Worm (Caenorhabditis elegans) whole organism, L3 larva: Measurements from ENCODE around the gene F27B10.1.

Source experiments
- ZK546.5 ChIP-seq: sonication (generic microtip); optimal IDR thresholded peaks from 2 replicates; lab custom pipeline; 2017; ENCODE audit warnings: missing biosample characterization, missing genetic modification characterization
- aly-2 ChIP-seq: fragments of 150-350 bp; optimal IDR thresholded peaks from 2 replicates; lab custom pipeline; 2014; ENCODE audit warnings: missing biosample characterization, missing genetic modification characterization
- ceh-82 ChIP-seq: fragments of 150-350 bp; optimal IDR thresholded peaks from 2 replicates; lab custom pipeline; 2014; ENCODE audit warnings: missing biosample characterization, missing genetic modification characterization
- egl-27 ChIP-seq: sonication (generic microtip); optimal IDR thresholded peaks from 4 replicates; lab custom pipeline; 2017; ENCODE audit warnings: missing biosample characterization, missing genetic modification reagents, missing genetic modification characterization
- fos-1 ChIP-seq: fragments of 150-350 bp; optimal IDR thresholded peaks from 2 replicates; lab custom pipeline; 2014; ENCODE audit warnings: missing biosample characterization, missing genetic modification characterization
- mdl-1 ChIP-seq: fragments of 150-350 bp; optimal IDR thresholded peaks from 2 replicates; lab custom pipeline; 2014; ENCODE audit warnings: missing biosample characterization, missing genetic modification characterization
- nhr-76 ChIP-seq: fragments of 150-350 bp; sonication (generic microtip); optimal IDR thresholded peaks from 5 replicates; lab custom pipeline; 2014; ENCODE audit warnings: missing biosample characterization, missing genetic modification characterization
- nhr-77 ChIP-seq: fragments of 150-350 bp; optimal IDR thresholded peaks from 2 replicates; lab custom pipeline; 2014; ENCODE audit warnings: missing biosample characterization, missing genetic modification characterization
- pqm-1 ChIP-seq: fragments of 150-350 bp; optimal IDR thresholded peaks from 2 replicates; lab custom pipeline; 2017; ENCODE audit warnings: missing biosample characterization, missing genetic modification characterization, inconsistent platforms
- skn-1 ChIP-seq: fragments of 150-350 bp; optimal IDR thresholded peaks from 2 replicates; lab custom pipeline; 2014; ENCODE audit warnings: missing biosample characterization, missing genetic modification characterization
- zag-1 ChIP-seq: fragments of 150-350 bp; optimal IDR thresholded peaks from 2 replicates; lab custom pipeline; 2014; ENCODE audit warnings: missing biosample characterization, missing genetic modification characterization
- ztf-11 ChIP-seq: fragments of 150-350 bp; optimal IDR thresholded peaks from 2 replicates; lab custom pipeline; 2014; ENCODE audit warnings: missing biosample characterization, missing genetic modification characterization

ce11 chrV:7022981-7023380 is 49.4 kb upstream of the F27B10.1 start:
- TF ChIP-seq egl-27: no peak
- TF ChIP-seq nhr-77: no peak
- no peak for TF ChIP-seq skn-1
- TF ChIP-seq ZK546.5 (tag; lab: Kevin White, UChicago): no peak
- TF ChIP-seq ztf-11 (tag; lab: Kevin White, UChicago): no peak
- no peak for TF ChIP-seq zag-1 (tag; lab: Kevin White, UChicago)
- TF ChIP-seq ceh-82: no peak
- no peak for TF ChIP-seq mdl-1
- TF ChIP-seq pqm-1 (tag; lab: Kevin White, UChicago): no peak
- no peak for TF ChIP-seq fos-1 (tag; lab: Kevin White, UChicago)
- TF ChIP-seq aly-2: no peak
- no peak for TF ChIP-seq nhr-76 (tag; lab: Kevin White, UChicago)
